Worm (Caenorhabditis elegans): ENCODE measurements around the gene srx-29.

ce11 chrV:15741851-15742250, 43.9 kb upstream of the srx-29 start, which contains the start of gene str-18:
- TF ChIP-seq unc-62 (GFP tag; optimal IDR thresholded peaks at IDR 0.05) (no peak), nhr-237 (tag; optimal IDR thresholded peaks at IDR 0.05) (no peak), nhr-28 (tag; optimal IDR thresholded peaks at IDR 0.05) (no peak), snpc-4 (tag; optimal IDR thresholded peaks at IDR 0.05) (no peak), unc-39 (tag; optimal IDR thresholded peaks at IDR 0.05) (no peak), bed-3 (GFP tag; optimal IDR thresholded peaks at IDR 0.05) (no peak), lsy-2 (tag; optimal IDR thresholded peaks at IDR 0.05) (no peak), ztf-11 (tag; optimal IDR thresholded peaks at IDR 0.05) (no peak), nhr-12 (tag; optimal IDR thresholded peaks at IDR 0.05) (no peak), elt-3 (tag; optimal IDR thresholded peaks at IDR 0.05) (no peak), mls-2 (tag; optimal IDR thresholded peaks at IDR 0.05) (no peak), ceh-43 (GFP tag; optimal IDR thresholded peaks at IDR 0.05) (no peak), sptf-1 (tag; optimal IDR thresholded peaks at IDR 0.05) (no peak), pha-4 (tag; optimal IDR thresholded peaks at IDR 0.05) (no peak)

Measured in whole organism, mixed stage, embryonic.